Fruit fly (Drosophila melanogaster) whole organism, adult: Measurements from ENCODE around the gene Or92a.

Experiments
- CG11617 ChIP-seq: fragments of 200-800 bp; sonication (Bioruptor generic); optimal IDR thresholded peaks from 2 replicates; lab custom pipeline; 2017; ENCODE audit warnings: mild to moderate bottlenecking, missing biosample characterization, missing genetic modification reagents, missing genetic modification characterization
- CG12768 ChIP-seq: fragments of 200-800 bp; sonication (Bioruptor generic); optimal IDR thresholded peaks from 2 replicates; lab custom pipeline; 2017; ENCODE audit warnings: missing biosample characterization, missing genetic modification characterization, mild to moderate bottlenecking, moderate library complexity, missing genetic modification reagents
- CG14711 ChIP-seq: fragments of 200-800 bp; sonication (Bioruptor generic); optimal IDR thresholded peaks from 2 replicates; lab custom pipeline; 2018; ENCODE audit warnings: missing biosample characterization, mild to moderate bottlenecking, missing genetic modification characterization, moderate library complexity
- CG1620 ChIP-seq: fragments of 200-800 bp; sonication (Bioruptor generic); optimal IDR thresholded peaks from 2 replicates; lab custom pipeline; 2016; ENCODE audit warnings: missing biosample characterization, missing genetic modification characterization
- CG33017 ChIP-seq: fragments of 200-800 bp; sonication (Bioruptor generic); optimal IDR thresholded peaks from 2 replicates; lab custom pipeline; 2018; ENCODE audit warnings: missing biosample characterization, mild to moderate bottlenecking, missing genetic modification characterization, moderate library complexity
- CG5204 ChIP-seq: fragments of 200-800 bp; sonication (Bioruptor generic); optimal IDR thresholded peaks from 2 replicates; lab custom pipeline; 2016; ENCODE audit warnings: missing biosample characterization, missing genetic modification characterization
- CG7045 ChIP-seq: fragments of 200-800 bp; sonication (Bioruptor generic); optimal IDR thresholded peaks from 2 replicates; lab custom pipeline; 2017; ENCODE audit warnings: missing biosample characterization, mild to moderate bottlenecking, missing genetic modification characterization
- CG7101 ChIP-seq: fragments of 200-800 bp; sonication (Bioruptor generic); optimal IDR thresholded peaks from 2 replicates; lab custom pipeline; 2018; ENCODE audit warnings: missing biosample characterization, mild to moderate bottlenecking, missing genetic modification characterization, moderate library complexity
- Clk ChIP-seq: fragments of 200-800 bp; sonication (Bioruptor generic); optimal IDR thresholded peaks from 2 replicates; lab custom pipeline; 2017; ENCODE audit warnings: missing biosample characterization, missing genetic modification characterization
- Crg-1 ChIP-seq: fragments of 200-800 bp; sonication (Bioruptor generic); optimal IDR thresholded peaks from 2 replicates; lab custom pipeline; 2016; ENCODE audit warnings: missing biosample characterization, missing genetic modification characterization
- Hr96 ChIP-seq: fragments of 200-800 bp; sonication (Bioruptor generic); optimal IDR thresholded peaks from 2 replicates; lab custom pipeline; 2016; ENCODE audit warnings: missing biosample characterization, missing genetic modification characterization
- Mnt ChIP-seq: fragments of 200-800 bp; sonication (Bioruptor generic); optimal IDR thresholded peaks from 2 replicates; lab custom pipeline; 2016; ENCODE audit warnings: missing biosample characterization, mild to moderate bottlenecking, missing genetic modification characterization
- bab1 ChIP-seq: fragments of 200-800 bp; sonication (Bioruptor generic); optimal IDR thresholded peaks from 3 replicates; lab custom pipeline; 2019; ENCODE audit warnings: missing biosample characterization, mild to moderate bottlenecking, missing genetic modification characterization, moderate library complexity
- cic ChIP-seq: fragments of 200-800 bp; sonication (Bioruptor generic); optimal IDR thresholded peaks from 2 replicates; lab custom pipeline; 2017; ENCODE audit warnings: missing biosample characterization, mild to moderate bottlenecking, missing genetic modification characterization, moderate library complexity
- cnc ChIP-seq, 2 experiments: fragments of >200 bp; optimal IDR thresholded peaks; 2 replicates each; lab custom pipeline; 2017
- kay ChIP-seq: fragments of 200-800 bp; sonication (Bioruptor generic); peaks from one replicate; lab custom pipeline; 2016; ENCODE audit warnings: missing biosample characterization, missing genetic modification characterization, borderline replicate concordance
- ovo ChIP-seq: fragments of 200-800 bp; sonication (Bioruptor generic); optimal IDR thresholded peaks from 2 replicates; lab custom pipeline; 2016; ENCODE audit warnings: missing biosample characterization, missing genetic modification characterization
- pad ChIP-seq: fragments of 200-800 bp; sonication (Bioruptor generic); optimal IDR thresholded peaks from 3 replicates; lab custom pipeline; 2017; ENCODE audit warnings: missing biosample characterization, missing genetic modification characterization, mild to moderate bottlenecking, moderate library complexity, missing genetic modification reagents
- tj ChIP-seq: fragments of 200-800 bp; sonication (Bioruptor generic); optimal IDR thresholded peaks from 3 replicates; lab custom pipeline; 2017; ENCODE audit warnings: missing biosample characterization, mild to moderate bottlenecking, missing genetic modification characterization, moderate library complexity
- toe ChIP-seq: fragments of 200-800 bp; sonication (Bioruptor generic); optimal IDR thresholded peaks from 2 replicates; lab custom pipeline; 2016; ENCODE audit warnings: missing biosample characterization, missing genetic modification characterization

Or92a gene

DNA sequence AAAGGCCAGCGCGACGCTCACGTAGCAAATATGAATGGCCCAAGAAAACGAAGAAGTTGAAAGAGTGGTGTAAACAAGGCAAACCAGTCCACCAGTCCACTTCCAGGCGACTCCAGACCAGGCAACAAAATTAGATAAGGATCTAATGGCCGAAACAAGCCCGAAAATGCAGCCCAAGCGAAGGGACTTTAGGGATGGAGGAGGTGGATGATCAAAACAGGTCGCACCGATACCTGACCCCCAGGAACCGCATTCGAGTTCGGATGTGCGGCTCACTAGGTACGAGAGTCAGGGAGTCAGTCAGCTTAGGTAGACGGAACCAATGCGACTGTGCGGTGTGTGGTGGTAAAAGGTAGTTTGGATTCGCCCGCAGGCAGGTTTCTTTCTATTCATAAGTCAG, 38.6 kb downstream of the Or92a start:
- no peak for TF ChIP-seq toe
- no peak for TF ChIP-seq Hr96 (GFP tag; lab: Kevin White, UChicago)
- TF ChIP-seq CG33017 = no peak
- no peak for TF ChIP-seq Clk (GFP tag; lab: Kevin White, UChicago)
- no peak for TF ChIP-seq pad
- TF ChIP-seq CG5204 = no peak
- TF ChIP-seq CG14711 = no peak
- TF ChIP-seq Crg-1 (GFP tag; lab: Kevin White, UChicago) = no peak
- no peak for TF ChIP-seq tj (GFP tag; lab: Kevin White, UChicago)
- TF ChIP-seq ovo (GFP tag; lab: Kevin White, UChicago) = no peak
- no peak for TF ChIP-seq cnc (optimal IDR thresholded peaks at IDR 0.05; lab: Kevin White, UChicago)
- no peak for TF ChIP-seq bab1

dm6 chr3R:20543719-20544118, 39.1 kb downstream of the Or92a start:
- TF ChIP-seq tj (GFP tag; lab: Kevin White, UChicago) (peak; percentile 23), Hr96 (GFP tag; lab: Kevin White, UChicago) (no peak), cic (GFP tag; lab: Kevin White, UChicago) (peak; percentile 31)

DNA sequence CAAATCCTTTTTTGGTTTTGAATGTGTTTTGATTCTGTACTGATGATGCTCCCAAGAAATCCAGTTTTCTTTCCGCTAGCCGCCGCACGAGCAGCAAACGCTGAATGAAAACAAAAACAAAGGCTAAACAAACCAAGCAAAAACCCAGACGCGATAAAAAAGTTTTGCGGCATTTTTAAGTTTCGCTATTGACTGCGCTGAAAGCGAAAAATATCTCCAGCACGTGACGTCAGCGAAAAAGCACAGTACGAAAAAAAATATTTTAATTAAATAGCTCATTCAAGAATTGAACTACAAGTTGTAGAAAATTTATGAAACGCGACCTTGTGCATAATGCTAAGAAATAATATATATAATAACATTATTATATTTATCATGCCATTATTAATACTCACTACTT, 40.4 kb downstream of the Or92a start:
- TF ChIP-seq CG14711 (no peak), cic (GFP tag; lab: Kevin White, UChicago) (no peak), kay (GFP tag; lab: Kevin White, UChicago) (peak; percentile 87), tj (GFP tag; lab: Kevin White, UChicago) (peak; percentile 66), CG7045 (GFP tag; lab: Kevin White, UChicago) (no peak), ovo (GFP tag; lab: Kevin White, UChicago) (no peak), Clk (GFP tag; lab: Kevin White, UChicago) (no peak), CG33017 (no peak), CG7101 (no peak), CG1620 (GFP tag; lab: Kevin White, UChicago) (no peak), CG11617 (GFP tag; lab: Kevin White, UChicago) (no peak), toe (no peak), Hr96 (GFP tag; lab: Kevin White, UChicago) (no peak), bab1 (no peak)

DNA sequence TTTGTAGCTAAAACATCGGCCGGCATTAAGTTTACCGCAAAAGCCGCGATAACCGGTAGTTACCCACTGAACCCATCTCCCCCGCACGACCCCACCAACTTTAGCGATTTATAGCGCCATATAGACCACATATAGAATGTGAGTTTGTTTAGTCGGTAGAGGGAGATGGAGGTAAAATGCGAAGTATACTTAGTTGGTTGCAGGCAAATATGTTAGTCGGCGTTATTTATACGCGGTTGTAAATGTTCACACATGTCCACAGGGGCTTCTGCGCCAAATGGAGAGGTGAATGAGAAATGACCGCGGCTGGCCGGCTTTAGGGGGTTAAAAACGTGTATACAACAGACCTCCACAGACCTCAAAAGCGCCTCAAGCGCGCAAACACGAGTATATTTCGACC, 41.1 kb downstream of the Or92a start:
- peak; percentile 41 for TF ChIP-seq Mnt
- TF ChIP-seq CG12768 (GFP tag; lab: Kevin White, UChicago) = peak; percentile 22
- no peak for TF ChIP-seq cnc (optimal IDR thresholded peaks at IDR 0.05; lab: Kevin White, UChicago)
- peak; percentile 40 for TF ChIP-seq ovo (GFP tag; lab: Kevin White, UChicago)
- TF ChIP-seq pad = peak; percentile 27
- no peak for TF ChIP-seq kay (GFP tag; lab: Kevin White, UChicago)
- TF ChIP-seq CG11617 (GFP tag; lab: Kevin White, UChicago) = no peak
- no peak for TF ChIP-seq bab1
- TF ChIP-seq tj (GFP tag; lab: Kevin White, UChicago) = no peak
- peak; percentile 68 for TF ChIP-seq CG7045 (GFP tag; lab: Kevin White, UChicago)
- peak; percentile 53 for TF ChIP-seq Hr96 (GFP tag; lab: Kevin White, UChicago)
- TF ChIP-seq CG7101 = peak; percentile 56
- TF ChIP-seq Crg-1 (GFP tag; lab: Kevin White, UChicago) = peak; percentile 5
- peak; percentile 35 for TF ChIP-seq CG33017
- TF ChIP-seq cic (GFP tag; lab: Kevin White, UChicago) = peak; percentile 95
- peak; percentile 11 for TF ChIP-seq toe

DNA sequence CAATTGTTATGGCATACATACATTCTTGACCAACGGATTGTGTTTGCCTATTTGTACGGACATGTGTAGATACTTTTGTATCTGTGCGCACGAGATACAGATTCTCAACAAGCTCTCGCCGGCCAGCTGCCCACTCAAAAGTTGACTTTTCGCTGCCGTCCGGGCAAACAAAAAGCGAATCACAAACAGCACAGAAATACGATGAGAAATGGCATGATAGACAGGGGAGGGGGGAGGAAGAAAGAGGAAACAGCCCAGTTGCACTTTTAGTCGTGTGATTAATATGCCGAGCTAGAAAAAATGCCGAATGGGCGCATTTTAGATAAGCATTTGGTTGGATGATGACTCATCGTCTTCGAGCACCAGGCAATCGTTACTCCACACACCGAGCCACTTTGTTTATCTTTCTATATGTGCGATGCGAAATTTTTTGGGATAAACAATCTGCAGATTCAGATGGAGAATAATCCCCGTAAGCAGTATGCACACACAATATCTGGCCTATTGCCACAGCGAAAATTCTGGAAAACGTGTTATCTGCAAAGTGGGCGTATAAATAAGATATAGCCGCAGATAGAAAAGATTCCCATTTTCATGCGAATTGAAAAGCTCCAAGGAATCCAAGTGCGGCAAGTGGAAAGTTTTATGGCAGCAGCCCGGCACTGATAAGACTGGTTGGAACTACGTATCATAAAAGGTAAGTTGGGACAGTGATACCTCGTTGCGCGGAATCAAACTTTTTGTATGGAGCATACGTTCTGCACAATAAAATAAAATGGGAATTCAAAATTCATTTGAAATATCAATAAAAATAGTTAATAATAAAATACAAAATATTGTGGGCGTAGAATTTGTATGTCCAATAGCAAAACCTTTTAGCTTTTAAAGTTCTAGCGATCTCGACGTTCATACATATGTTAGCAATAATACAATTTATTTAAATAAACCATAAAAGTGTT, 42.4 kb downstream of the Or92a start:
- TF ChIP-seq CG33017 (peak; percentile 9), ovo (GFP tag; lab: Kevin White, UChicago) (peak; percentile 47), CG12768 (GFP tag; lab: Kevin White, UChicago) (peak; percentile 71), Mnt (peak; percentile 55), Clk (GFP tag; lab: Kevin White, UChicago) (no peak), CG1620 (GFP tag; lab: Kevin White, UChicago) (no peak), tj (GFP tag; lab: Kevin White, UChicago) (peak; percentile 95), CG7045 (GFP tag; lab: Kevin White, UChicago) (no peak), cic (GFP tag; lab: Kevin White, UChicago) (peak; percentile 91), toe (peak; percentile 6), CG11617 (GFP tag; lab: Kevin White, UChicago) (peak; percentile 11), CG7101 (peak; percentile 18), CG14711 (peak; percentile 36)

dm6 chr3R:20547758-20548157, 43.2 kb downstream of the Or92a start:
- TF ChIP-seq CG33017 (no peak), CG7101 (no peak), kay (GFP tag; lab: Kevin White, UChicago) (no peak), CG1620 (GFP tag; lab: Kevin White, UChicago) (no peak), tj (GFP tag; lab: Kevin White, UChicago) (peak; percentile 76), Clk (GFP tag; lab: Kevin White, UChicago) (no peak), cic (GFP tag; lab: Kevin White, UChicago) (peak; percentile 14)
